Worm (Caenorhabditis elegans): ENCODE measurements around the gene xdh-1.
"Not testable (repeated sequence)": the region's sequence is repeated elsewhere in the genome, so short reads cannot be mapped to it uniquely, and the experiment has no call there.

DNA sequence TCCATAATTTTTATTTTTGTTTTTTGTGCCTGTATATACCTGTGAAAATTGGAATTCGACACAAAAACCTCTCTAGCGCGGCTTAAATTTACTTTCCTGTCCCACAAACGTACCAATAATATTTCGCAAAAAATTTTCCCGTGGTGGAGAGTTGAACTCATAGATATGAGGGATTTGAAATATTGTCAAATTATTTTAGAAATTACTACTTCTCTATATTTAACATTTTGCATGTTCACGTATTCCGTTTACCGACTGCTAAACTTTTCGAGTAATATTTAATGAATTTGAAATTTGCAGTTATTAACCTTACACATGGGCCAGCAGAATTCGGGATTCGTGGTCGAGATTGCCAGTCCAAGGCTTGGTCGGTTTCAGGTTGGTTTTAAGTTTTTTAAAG lies 38.9 kb downstream of the xdh-1 start, which contains the start of gene Y67A10A.7:
- TF ChIP-seq athp-1 (tag; optimal IDR thresholded peaks at IDR 0.05); F57C9.4 (tag; optimal IDR thresholded peaks at IDR 0.05); rcor-1 (GFP tag; IDR thresholded peaks at IDR 0.05); ekl-4 (GFP tag; IDR thresholded peaks at IDR 0.05); snpc-1.3 (tag; optimal IDR thresholded peaks at IDR 0.05; ENCODE audit: insufficient read depth); lin-54 (GFP tag; optimal IDR thresholded peaks at IDR 0.05); somi-1 (GFP tag; optimal IDR thresholded peaks at IDR 0.05); hlh-26 (GFP tag; conservative IDR thresholded peaks at IDR 0.05); ama-1 (optimal IDR thresholded peaks at IDR 0.05); ama-1 (GFP tag; optimal IDR thresholded peaks at IDR 0.05); hrde-1 (tag; optimal IDR thresholded peaks at IDR 0.05; ENCODE audit: borderline replicate concordance): not testable (repeated sequence)
